Fruit fly (Drosophila melanogaster) whole organism, embryonic: Measurements from ENCODE around the gene CG33325.

Source experiments
- Bgb ChIP-seq: fragments of 200-800 bp; sonication (Bioruptor generic); IDR thresholded peaks from 2 replicates; pipeline ENCODE4 v1.3.6; 2022; ENCODE audit warnings: missing biosample characterization, missing genetic modification characterization; ENCODE audit not compliant: partially characterized antibody
- BtbVII ChIP-seq: fragments of 200-800 bp; sonication (Bioruptor generic); optimal IDR thresholded peaks from 3 replicates; lab custom pipeline; 2017; ENCODE audit warnings: missing biosample characterization, mild to moderate bottlenecking, missing genetic modification characterization
- CG11398 ChIP-seq: fragments of 200-800 bp; sonication (Bioruptor generic); optimal IDR thresholded peaks from 2 replicates; lab custom pipeline; 2016; ENCODE audit warnings: missing biosample characterization, missing genetic modification characterization
- CG13624 ChIP-seq: fragments of 200-800 bp; sonication (Bioruptor generic); optimal IDR thresholded peaks from 2 replicates; lab custom pipeline; 2016; ENCODE audit warnings: missing biosample characterization, missing genetic modification characterization
- CG16779 ChIP-seq: fragments of 200-800 bp; sonication (Bioruptor generic); IDR thresholded peaks from 2 replicates; pipeline ENCODE4 v1.3.6; 2022; ENCODE audit warnings: missing biosample characterization, missing genetic modification characterization
- CG16815 ChIP-seq: fragments of 200-800 bp; sonication (Bioruptor generic); optimal IDR thresholded peaks from 3 replicates; lab custom pipeline; 2017; ENCODE audit warnings: missing biosample characterization, mild to moderate bottlenecking, missing genetic modification characterization
- CG17186 ChIP-seq: fragments of 200-800 bp; sonication (Bioruptor generic); optimal IDR thresholded peaks from 3 replicates; lab custom pipeline; 2017; ENCODE audit warnings: missing biosample characterization, missing genetic modification reagents, missing genetic modification characterization
- CG2202 ChIP-seq: fragments of 200-800 bp; sonication (Bioruptor generic); optimal IDR thresholded peaks from 2 replicates; lab custom pipeline; 2018; ENCODE audit warnings: missing biosample characterization, mild to moderate bottlenecking, missing genetic modification characterization
- CG32532 ChIP-seq: fragments of 200-800 bp; sonication (Bioruptor generic); IDR thresholded peaks from 2 replicates; pipeline ENCODE4 v1.3.6; 2022; ENCODE audit warnings: missing biosample characterization, missing genetic modification characterization
- CG4820 ChIP-seq: fragments of 200-800 bp; sonication (Bioruptor generic); optimal IDR thresholded peaks from 3 replicates; lab custom pipeline; 2016; ENCODE audit warnings: missing biosample characterization, missing genetic modification characterization
- CG6689 ChIP-seq: fragments of 200-800 bp; sonication (Bioruptor generic); IDR thresholded peaks from 2 replicates; pipeline ENCODE4 v1.3.6; 2022; ENCODE audit warnings: missing biosample characterization, missing genetic modification characterization
- CG6813 ChIP-seq: fragments of 200-800 bp; sonication (Bioruptor generic); optimal IDR thresholded peaks from 2 replicates; lab custom pipeline; 2017; ENCODE audit warnings: missing biosample characterization, missing genetic modification characterization, mild to moderate bottlenecking, moderate library complexity, missing genetic modification reagents
- CG8089 ChIP-seq: fragments of 200-800 bp; sonication (Bioruptor generic); optimal IDR thresholded peaks from 3 replicates; lab custom pipeline; 2016; ENCODE audit warnings: missing biosample characterization, missing genetic modification characterization
- CG8388 ChIP-seq: fragments of 200-800 bp; sonication (Bioruptor generic); optimal IDR thresholded peaks from 2 replicates; lab custom pipeline; 2019; ENCODE audit warnings: missing biosample characterization, mild to moderate bottlenecking, missing genetic modification characterization, moderate library complexity
- CG8765 ChIP-seq: fragments of 200-800 bp; sonication (Bioruptor generic); IDR thresholded peaks from 2 replicates; pipeline ENCODE4 v1.3.6; 2022; ENCODE audit warnings: missing biosample characterization, missing genetic modification characterization
- CG9437 ChIP-seq: fragments of 200-800 bp; sonication (Bioruptor generic); optimal IDR thresholded peaks from 2 replicates; lab custom pipeline; 2018; ENCODE audit warnings: missing biosample characterization, mild to moderate bottlenecking, missing genetic modification characterization
- CG9797 ChIP-seq: fragments of 200-800 bp; sonication (Bioruptor generic); optimal IDR thresholded peaks from 3 replicates; lab custom pipeline; 2018; ENCODE audit warnings: missing biosample characterization, mild to moderate bottlenecking, missing genetic modification characterization
- CHES-1-like ChIP-seq: fragments of 200-800 bp; sonication (Bioruptor generic); optimal IDR thresholded peaks from 2 replicates; lab custom pipeline; 2016; ENCODE audit warnings: missing biosample characterization, missing genetic modification characterization
- CrebB ChIP-seq: fragments of 200-800 bp; sonication (Bioruptor generic); optimal IDR thresholded peaks from 3 replicates; lab custom pipeline; 2018; ENCODE audit warnings: missing biosample characterization, mild to moderate bottlenecking, missing genetic modification characterization
- H15 ChIP-seq: fragments of 200-800 bp; sonication (Bioruptor generic); IDR thresholded peaks from 3 replicates; pipeline ENCODE4 v1.3.6; 2022; ENCODE audit warnings: missing biosample characterization, missing genetic modification characterization
- Hr78 ChIP-seq, 2 experiments: fragments of 200-800 bp in 1 of 2; fragments of >200 bp in 1 of 2; sonication (Bioruptor generic) in 1 of 2; optimal IDR thresholded peaks; 2 replicates each; lab custom pipeline; 2017 to 2019; ENCODE audit warnings: missing biosample characterization in 2 of 2, missing genetic modification characterization in 2 of 2, mild to moderate bottlenecking in 1 of 2, moderate library complexity in 1 of 2
- Ravus ChIP-seq: fragments of 200-800 bp; sonication (Bioruptor generic); IDR thresholded peaks from 2 replicates; pipeline ENCODE4 v1.3.6; 2022; ENCODE audit warnings: missing biosample characterization, missing genetic modification characterization
- Sox100B ChIP-seq: fragments of 200-800 bp; sonication (Bioruptor generic); optimal IDR thresholded peaks from 3 replicates; lab custom pipeline; 2018; ENCODE audit warnings: missing biosample characterization, mild to moderate bottlenecking, missing genetic modification characterization
- Sox102F ChIP-seq: fragments of 200-800 bp; sonication (Bioruptor generic); optimal IDR thresholded peaks from 2 replicates; lab custom pipeline; 2018; ENCODE audit warnings: missing biosample characterization, mild to moderate bottlenecking, missing genetic modification characterization, moderate library complexity
- Sry-δ ChIP-seq: fragments of 200-800 bp; sonication (Bioruptor generic); optimal IDR thresholded peaks from 2 replicates; lab custom pipeline; 2016; ENCODE audit warnings: missing biosample characterization, missing genetic modification characterization
- Ssrp ChIP-seq: fragments of 200-800 bp; sonication (Bioruptor generic); optimal IDR thresholded peaks from 2 replicates; lab custom pipeline; 2018; ENCODE audit warnings: missing biosample characterization, mild to moderate bottlenecking, missing genetic modification characterization, moderate library complexity
- Taf1 ChIP-seq: fragments of 200-800 bp; sonication (Bioruptor generic); IDR thresholded peaks from 2 replicates; pipeline ENCODE4 v1.3.6; 2022; ENCODE audit warnings: missing biosample characterization, missing genetic modification characterization
- Trl ChIP-seq, 3 experiments: fragments of >200 bp in 2 of 3; fragments of 200-800 bp in 1 of 3; sonication (Bioruptor generic) in 1 of 3; optimal IDR thresholded peaks; 2 replicates in 1 of 3; 3 replicates in 2 of 3; lab custom pipeline; 2016 to 2017; ENCODE audit warnings: missing biosample characterization in 1 of 3, missing genetic modification characterization in 1 of 3
- Xrp1 ChIP-seq: fragments of 200-800 bp; sonication (Bioruptor generic); IDR thresholded peaks from 2 replicates; pipeline ENCODE4 v1.3.6; 2022; ENCODE audit warnings: missing biosample characterization, missing genetic modification characterization
- ac ChIP-seq: fragments of 200-800 bp; sonication (Bioruptor generic); optimal IDR thresholded peaks from 3 replicates; lab custom pipeline; 2017; ENCODE audit warnings: missing biosample characterization, mild to moderate bottlenecking, missing genetic modification characterization
- amos ChIP-seq: fragments of 200-800 bp; sonication (Bioruptor generic); IDR thresholded peaks from 2 replicates; pipeline ENCODE4 v1.3.6; 2022; ENCODE audit warnings: missing biosample characterization, missing genetic modification characterization; ENCODE audit not compliant: partially characterized antibody
- ap ChIP-seq: fragments of 200-800 bp; sonication (Bioruptor generic); IDR thresholded peaks from 2 replicates; pipeline ENCODE4 v1.3.6; 2022; ENCODE audit warnings: missing biosample characterization, missing genetic modification characterization
- ase ChIP-seq: fragments of 200-800 bp; sonication (Bioruptor generic); IDR thresholded peaks from 3 replicates; pipeline ENCODE4 v1.3.6; 2022; ENCODE audit warnings: missing biosample characterization, missing genetic modification characterization
- cad ChIP-seq: fragments of >200 bp; optimal IDR thresholded peaks from 2 replicates; lab custom pipeline; 2017; ENCODE audit warnings: missing biosample characterization, missing genetic modification characterization
- cas ChIP-seq: fragments of 200-800 bp; sonication (Bioruptor generic); IDR thresholded peaks from 2 replicates; pipeline ENCODE4 v1.3.6; 2022; ENCODE audit warnings: missing biosample characterization, missing genetic modification characterization
- chn ChIP-seq: fragments of 200-800 bp; sonication (Bioruptor generic); optimal IDR thresholded peaks from 2 replicates; lab custom pipeline; 2016; ENCODE audit warnings: missing biosample characterization, missing genetic modification characterization
- corto ChIP-seq: fragments of 200-800 bp; sonication (Bioruptor generic); optimal IDR thresholded peaks from 2 replicates; lab custom pipeline; 2016; ENCODE audit warnings: missing biosample characterization, mild to moderate bottlenecking, missing genetic modification characterization, moderate library complexity
- dysf ChIP-seq: fragments of 200-800 bp; sonication (Bioruptor generic); IDR thresholded peaks from 3 replicates; pipeline ENCODE4 v1.3.6; 2022; ENCODE audit warnings: missing biosample characterization, missing genetic modification characterization
- gcm ChIP-seq: fragments of 200-800 bp; sonication (Bioruptor generic); optimal IDR thresholded peaks from 2 replicates; lab custom pipeline; 2019; ENCODE audit warnings: missing biosample characterization, mild to moderate bottlenecking, missing genetic modification characterization, moderate library complexity
- grau ChIP-seq: fragments of 200-800 bp; optimal IDR thresholded peaks from 3 replicates; lab custom pipeline; 2019; ENCODE audit warnings: missing biosample characterization, mild to moderate bottlenecking, missing genetic modification characterization, moderate library complexity
- hbn ChIP-seq: fragments of 200-800 bp; sonication (Bioruptor generic); IDR thresholded peaks from 2 replicates; pipeline ENCODE4 v1.3.6; 2022; ENCODE audit warnings: missing biosample characterization, missing genetic modification characterization; ENCODE audit not compliant: partially characterized antibody
- ind ChIP-seq: fragments of 200-800 bp; sonication (Bioruptor generic); optimal IDR thresholded peaks from 3 replicates; lab custom pipeline; 2016; ENCODE audit warnings: missing biosample characterization, missing genetic modification characterization
- insv ChIP-seq, 2 experiments: fragments of 200-800 bp; sonication (Bioruptor generic); optimal IDR thresholded peaks; 3 replicates each; lab custom pipeline; 2016 to 2018; ENCODE audit warnings: missing biosample characterization in 2 of 2, missing genetic modification characterization in 2 of 2
- pum ChIP-seq: fragments of 200-800 bp; sonication (Bioruptor generic); optimal IDR thresholded peaks from 2 replicates; lab custom pipeline; 2016; ENCODE audit warnings: missing biosample characterization, missing genetic modification characterization
- ranshi ChIP-seq: fragments of 200-800 bp; sonication (Bioruptor generic); IDR thresholded peaks from 2 replicates; pipeline ENCODE4 v1.3.6; 2022; ENCODE audit warnings: missing biosample characterization, missing genetic modification characterization
- sens-2 ChIP-seq: fragments of 200-800 bp; sonication (Bioruptor generic); IDR thresholded peaks from 2 replicates; pipeline ENCODE4 v1.3.6; 2022; ENCODE audit warnings: missing biosample characterization, missing genetic modification characterization
- shn ChIP-seq: fragments of 200-800 bp; sonication (Bioruptor generic); optimal IDR thresholded peaks from 3 replicates; lab custom pipeline; 2016; ENCODE audit warnings: missing biosample characterization, missing genetic modification characterization
- wdn ChIP-seq: fragments of 200-800 bp; sonication (Bioruptor generic); IDR thresholded peaks from 2 replicates; pipeline ENCODE4 v1.3.6; 2022; ENCODE audit warnings: missing biosample characterization, missing genetic modification characterization
- zfh1 ChIP-seq: fragments of 200-800 bp; sonication (Bioruptor generic); IDR thresholded peaks from 3 replicates; pipeline ENCODE4 v1.3.6; 2022; ENCODE audit warnings: missing biosample characterization, missing genetic modification characterization

CG33325 gene

dm6 chr3R:8659907-8660660, 19.8 kb downstream of the CG33325 start (continued):
- TF ChIP-seq Bgb (GFP tag; lab: Robert Waterston, UW) (peak; percentile 97), grau (tag; lab: Kevin White, UChicago) (peak; percentile 62), insv (GFP tag; optimal IDR thresholded peaks at IDR 0.05; lab: Kevin White, UChicago) (peak in 1 of 2 experiments; percentile 63), CG13624 (peak; percentile 73), ind (no peak), Ssrp (no peak), BtbVII (GFP tag; lab: Kevin White, UChicago) (no peak), Sox102F (no peak), pum (GFP tag; lab: Kevin White, UChicago) (no peak), CG8388 (GFP tag; lab: Kevin White, UChicago) (no peak), Trl (optimal IDR thresholded peaks at IDR 0.05; lab: Kevin White, UChicago) (no peak), Trl (GFP tag; optimal IDR thresholded peaks at IDR 0.05; lab: Kevin White, UChicago) (peak; percentile 49), shn (peak; percentile 61), wdn (no peak), CG8089 (GFP tag; lab: Kevin White, UChicago) (no peak), CG4820 (GFP tag; lab: Kevin White, UChicago) (no peak), cad (GFP tag; lab: Kevin White, UChicago) (no peak), CG17186 (GFP tag; lab: Kevin White, UChicago) (peak; percentile 87), ranshi (GFP tag; lab: Robert Waterston, UW) (0 out of 2 replicates have a peak, but pooled peaks have one; percentile 20), Sry-δ (GFP tag; lab: Kevin White, UChicago) (peak; percentile 93), sens-2 (GFP tag; lab: Robert Waterston, UW) (no peak), CG16815 (GFP tag; lab: Kevin White, UChicago) (no peak), Xrp1 (GFP tag; lab: Robert Waterston, UW) (no peak), CG2202 (peak; percentile 30), dysf (GFP tag; lab: Robert Waterston, UW) (peak; percentile 51; the same call in 2 of the 3 replicates), CHES-1-like (GFP tag; lab: Kevin White, UChicago) (peak; percentile 73), CG16779 (GFP tag; lab: Robert Waterston, UW) (0 out of 2 replicates have a peak, but pooled peaks have one; percentile 57), CG9797 (GFP tag; lab: Kevin White, UChicago) (peak; percentile 78), Hr78 (GFP tag; optimal IDR thresholded peaks at IDR 0.05; lab: Kevin White, UChicago) (no peak), cas (GFP tag; lab: Robert Waterston, UW) (no peak), chn (GFP tag; lab: Kevin White, UChicago) (no peak), CG6813 (GFP tag; lab: Kevin White, UChicago) (no peak), CrebB (tag; lab: Kevin White, UChicago) (peak; percentile 67), CG6689 (GFP tag; lab: Robert Waterston, UW) (no peak), ac (no peak), ase (GFP tag; lab: Robert Waterston, UW) (no peak), ap (no peak), Sox100B (GFP tag; lab: Kevin White, UChicago) (no peak), CG32532 (peak; percentile 60; the same call in 1 of the 2 replicates), gcm (GFP tag; lab: Kevin White, UChicago) (peak; percentile 21), Taf1 (no peak), CG9437 (GFP tag; lab: Kevin White, UChicago) (peak; percentile 89), CG8765 (0 out of 2 replicates have a peak, but pooled peaks have one; percentile 18), H15 (0 out of 3 replicates have a peak, but pooled peaks have one; percentile 6), zfh1 (GFP tag; lab: Robert Waterston, UW) (no peak), CG11398 (GFP tag; lab: Kevin White, UChicago) (peak; percentile 4), corto (GFP tag; lab: Kevin White, UChicago) (no peak), Ravus (GFP tag; lab: Robert Waterston, UW) (no peak), hbn (GFP tag; lab: Robert Waterston, UW) (peak; percentile 70), amos (GFP tag; lab: Robert Waterston, UW) (peak; percentile 96)
